Worm (Caenorhabditis elegans) whole organism, L4 larva: ENCODE results near the gene srh-21.

ENCODE experiments used
- F49E8.2 ChIP-seq: sonication (generic microtip); optimal IDR thresholded peaks from 2 replicates; lab custom pipeline; 2016; ENCODE audit warnings: missing compliant biosample characterization, mild to moderate bottlenecking, missing genetic modification characterization, borderline replicate concordance
- lim-7 ChIP-seq: fragments of 200-800 bp; sonication (Bioruptor generic); IDR thresholded peaks from 2 replicates; pipeline ENCODE4 v1.3.6; 2022; ENCODE audit warnings: missing genetic modification characterization, missing compliant biosample characterization
- mdt-29 ChIP-seq: fragments of 200-800 bp; sonication (Bioruptor generic); IDR thresholded peaks from 2 replicates; pipeline ENCODE4 v1.3.6; 2022; ENCODE audit warnings: missing genetic modification reagents, missing genetic modification characterization, missing compliant biosample characterization
- nhr-102 ChIP-seq: sonication (generic microtip); optimal IDR thresholded peaks from 2 replicates; lab custom pipeline; 2016; ENCODE audit warnings: mild to moderate bottlenecking, missing genetic modification characterization, moderate library complexity, missing compliant biosample characterization

DNA sequence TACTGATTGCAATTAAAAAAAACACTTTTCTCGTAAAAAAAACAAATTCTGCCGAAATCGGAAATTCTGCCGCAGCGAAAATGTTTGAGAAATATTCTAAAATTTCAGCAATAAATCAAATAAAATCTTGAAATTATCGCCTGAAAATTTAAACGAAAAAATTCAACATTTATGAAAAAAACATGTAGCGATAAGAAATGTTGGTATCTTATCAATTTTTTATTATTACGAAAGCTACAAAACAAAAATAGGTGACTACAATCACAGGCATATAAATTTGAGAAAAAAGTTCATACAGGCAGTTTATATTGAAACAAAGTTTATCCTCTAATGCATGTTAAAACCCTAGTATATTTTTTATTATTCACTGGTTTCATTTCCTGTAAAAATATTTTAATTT lies 20.5 kb upstream of the srh-21 start, which contains the start of gene ugt-14:
- TF ChIP-seq F49E8.2 (no peak), nhr-102 (no peak), mdt-29 (GFP tag; lab: Robert Waterston, UW) (no peak), lim-7 (GFP tag; lab: Robert Waterston, UW) (no peak)
